Worm (Caenorhabditis elegans): ENCODE data around the gene phf-15.
"Not testable (repeated sequence)": the region's sequence is repeated elsewhere in the genome, so short reads cannot be mapped to it uniquely, and the experiment has no call there.

The phf-15 gene

DNA sequence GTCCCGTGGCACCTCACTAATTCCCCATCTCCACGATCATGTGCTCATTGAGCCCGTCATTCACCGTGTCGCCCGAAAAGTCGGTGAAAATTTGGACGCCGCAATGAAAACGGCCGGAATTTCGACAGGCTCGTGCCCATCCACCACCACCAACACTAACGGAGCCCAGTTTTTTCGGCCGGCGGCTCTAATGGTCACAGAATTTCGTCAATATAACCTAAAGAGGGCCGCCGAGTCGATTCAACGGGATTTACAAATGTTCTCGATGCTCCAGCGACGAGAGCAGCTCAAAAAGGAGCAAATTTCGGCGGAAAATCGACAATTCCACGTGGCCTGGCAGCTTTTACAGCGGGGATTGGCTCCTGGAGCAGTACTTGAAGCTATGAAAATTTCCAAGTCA, 6.8 kb downstream of the phf-15 start:
- TF ChIP-seq nhr-11 (tag; optimal IDR thresholded peaks at IDR 0.05) (no peak), lin-13 (GFP tag; optimal IDR thresholded peaks at IDR 0.05) (no peak), unc-62 (GFP tag; optimal IDR thresholded peaks at IDR 0.05) (no peak), nhr-10 (tag; optimal IDR thresholded peaks at IDR 0.05) (no peak), C34F6.9 (tag; optimal IDR thresholded peaks at IDR 0.05) (no peak), zag-1 (tag; optimal IDR thresholded peaks at IDR 0.05) (no peak), ama-1 (optimal IDR thresholded peaks at IDR 0.05) (no peak)

DNA sequence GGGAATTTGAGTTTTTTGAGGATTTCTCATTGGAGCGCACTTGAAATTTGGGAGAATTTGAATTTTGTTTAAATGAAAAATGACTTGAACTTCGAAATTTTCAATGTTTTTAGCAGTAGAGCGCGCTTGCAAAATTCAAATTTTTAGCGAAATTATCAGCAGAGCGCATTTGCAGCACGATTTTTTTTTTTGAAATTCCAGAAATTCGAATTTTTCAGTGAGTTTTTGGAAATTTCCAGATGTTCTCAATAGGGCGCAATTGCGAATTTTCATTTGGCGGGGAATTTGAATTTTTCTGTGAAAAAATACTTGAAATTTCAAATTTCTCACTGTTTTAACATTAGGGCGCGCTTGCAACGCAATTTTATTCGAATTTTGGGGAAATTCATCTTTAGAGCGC, 9.1 kb downstream of the phf-15 start:
- no peak for TF ChIP-seq unc-62 (GFP tag; optimal IDR thresholded peaks at IDR 0.05)
- no peak for TF ChIP-seq sma-9 (GFP tag; optimal IDR thresholded peaks at IDR 0.05)
- TF ChIP-seq sma-9 (tag; optimal IDR thresholded peaks at IDR 0.05) = no peak
- TF ChIP-seq gmeb-1 (tag; optimal IDR thresholded peaks at IDR 0.05) = no peak
- no peak for TF ChIP-seq lin-13 (GFP tag; optimal IDR thresholded peaks at IDR 0.05)

DNA sequence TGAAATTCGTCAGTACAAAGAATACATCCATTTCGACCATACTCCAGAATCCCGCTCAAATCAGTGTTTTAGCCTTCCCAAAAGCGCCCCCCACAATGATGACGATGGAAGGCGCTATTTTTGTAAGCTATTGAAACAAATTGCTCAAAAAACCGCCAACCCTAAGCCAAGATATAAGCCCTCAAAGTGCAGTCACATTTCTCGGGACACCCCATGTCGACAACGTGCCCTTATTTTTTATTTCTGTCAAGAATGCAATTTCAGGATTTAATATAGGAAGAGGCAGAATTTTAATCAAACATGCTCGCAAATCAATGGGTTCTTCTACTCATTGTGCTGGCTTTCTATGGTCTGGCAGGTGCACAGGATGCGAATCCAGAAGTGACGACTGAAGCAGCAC, 10.1 kb downstream of the phf-15 start, which contains the start of gene Y53G8AR.1:
Y53G8AR.1 (plus strand) TSS at position 301 of the 400 bp plus-strand sequence.
- not testable (repeated sequence) for TF ChIP-seq F13H6.1, ztf-11, ztf-4 (tag; optimal IDR thresholded peaks at IDR 0.05)

DNA sequence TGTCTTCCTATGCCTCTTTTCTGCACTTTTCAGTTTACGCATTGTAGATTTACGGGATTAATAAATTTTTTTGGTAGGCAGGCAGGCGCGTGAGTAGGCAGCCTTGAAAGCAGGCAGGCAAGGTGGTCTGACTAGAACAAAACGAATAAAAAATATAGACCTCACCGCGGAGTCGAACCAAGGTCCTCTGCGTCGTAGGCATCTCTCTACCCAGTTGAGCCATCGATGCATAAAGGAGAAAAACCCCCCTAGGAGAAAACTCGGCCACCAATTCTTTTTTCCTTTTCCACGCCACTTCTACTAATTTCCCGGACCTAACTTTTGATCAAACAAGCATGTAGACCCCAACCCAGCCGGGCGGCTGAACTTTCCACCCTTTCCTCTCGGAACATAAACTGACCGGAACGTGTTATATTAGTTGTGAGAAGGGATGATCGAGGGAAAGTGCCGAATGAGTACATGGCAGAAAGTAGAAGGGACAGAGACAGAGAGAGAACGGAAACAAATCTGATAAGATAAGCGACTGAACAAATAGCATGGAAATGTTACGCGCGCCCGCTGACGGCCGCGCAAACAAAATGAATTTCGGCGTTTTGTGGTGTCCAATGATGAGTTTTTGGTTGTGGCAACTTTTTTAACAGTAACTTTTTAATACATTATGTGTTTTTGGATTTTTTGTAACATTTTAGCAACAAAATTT, 16.8 kb downstream of the phf-15 start:
- TF ChIP-seq fos-1 (tag; optimal IDR thresholded peaks at IDR 0.05) = peak; percentile 86
- TF ChIP-seq blmp-1 (tag; optimal IDR thresholded peaks at IDR 0.05; ENCODE audit: insufficient read depth) = peak; percentile 19
- TF ChIP-seq nhr-21 (tag; optimal IDR thresholded peaks at IDR 0.05) = peak; percentile 32
- TF ChIP-seq F13H6.1 (tag; optimal IDR thresholded peaks at IDR 0.05) = peak; percentile 15
- TF ChIP-seq zag-1 (tag; optimal IDR thresholded peaks at IDR 0.05) = no peak
- no peak for TF ChIP-seq nhr-11 (tag; optimal IDR thresholded peaks at IDR 0.05)
- TF ChIP-seq sma-9 (GFP tag; optimal IDR thresholded peaks at IDR 0.05) = peak; percentile 73
- TF ChIP-seq sma-9 (tag; optimal IDR thresholded peaks at IDR 0.05) = no peak
- peak; percentile 37 for TF ChIP-seq sma-3 (GFP tag; optimal IDR thresholded peaks at IDR 0.05)

DNA sequence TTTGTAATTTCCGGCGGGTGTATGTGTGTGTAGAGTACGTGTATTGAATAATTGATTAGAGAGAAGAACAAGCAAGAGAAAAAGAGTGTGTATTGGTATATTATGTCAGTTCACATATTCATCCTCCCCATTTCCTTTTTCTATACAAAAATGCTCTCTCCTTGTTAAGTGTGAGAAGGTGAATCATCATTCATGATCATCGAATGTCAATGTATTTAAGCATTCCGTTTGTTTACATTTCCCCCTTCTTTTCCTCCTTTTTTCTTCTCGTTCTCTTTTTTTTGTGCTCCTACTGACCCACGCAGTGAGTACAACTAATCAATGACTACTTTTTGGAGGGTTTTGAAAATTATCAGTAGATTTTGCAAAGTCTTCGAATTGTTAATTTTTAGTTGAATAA, 20.8 kb downstream of the phf-15 start:
- TF ChIP-seq ZK546.5 (tag; optimal IDR thresholded peaks at IDR 0.05) (no peak), Y55F3AM.14 (GFP tag; optimal IDR thresholded peaks at IDR 0.05) (no peak), mab-5 (tag; optimal IDR thresholded peaks at IDR 0.05) (no peak), peb-1 (tag; optimal IDR thresholded peaks at IDR 0.05) (no peak), sma-9 (GFP tag; optimal IDR thresholded peaks at IDR 0.05) (no peak), sma-9 (tag; optimal IDR thresholded peaks at IDR 0.05) (no peak), fos-1 (tag; optimal IDR thresholded peaks at IDR 0.05) (peak; percentile 86), blmp-1 (tag; optimal IDR thresholded peaks at IDR 0.05; ENCODE audit: insufficient read depth) (no peak), nhr-6 (tag; optimal IDR thresholded peaks at IDR 0.05) (no peak), egl-27 (tag; optimal IDR thresholded peaks at IDR 0.05) (no peak)

DNA sequence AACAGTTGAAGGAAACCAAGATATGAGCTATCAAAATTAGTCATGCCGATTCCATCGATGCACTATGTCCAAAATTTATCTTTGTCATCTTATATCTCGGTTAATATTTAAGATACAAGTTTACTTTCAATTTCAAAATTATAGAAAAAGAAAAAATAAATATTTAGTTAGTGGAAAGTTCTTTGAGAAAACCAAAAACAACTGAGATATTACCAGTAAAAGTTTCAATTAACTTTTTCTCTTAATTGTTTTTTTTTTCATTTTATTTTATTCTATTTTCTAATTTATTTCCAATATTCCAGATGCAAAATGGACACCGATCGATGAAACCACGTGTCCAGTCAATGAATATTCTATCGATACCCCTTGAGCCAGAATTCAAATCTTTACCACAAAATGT, 21.9 kb downstream of the phf-15 start, which contains the start of gene gei-1:
gei-1 (plus strand) TSS at position 301 of the 400 bp plus-strand sequence.
- no peak for TF ChIP-seq dmd-4 (tag; optimal IDR thresholded peaks at IDR 0.05)
- TF ChIP-seq ztf-11 (tag; optimal IDR thresholded peaks at IDR 0.05) = no peak
- TF ChIP-seq ztf-1 (GFP tag; conservative IDR thresholded peaks at IDR 0.05) = no peak
- TF ChIP-seq ZK546.5 (tag; optimal IDR thresholded peaks at IDR 0.05) = no peak
- no peak for TF ChIP-seq zag-1 (tag; optimal IDR thresholded peaks at IDR 0.05)
- no peak for TF ChIP-seq gmeb-1 (tag; optimal IDR thresholded peaks at IDR 0.05)
- no peak for TF ChIP-seq sma-3 (GFP tag; optimal IDR thresholded peaks at IDR 0.05)
- no peak for TF ChIP-seq unc-39 (tag; optimal IDR thresholded peaks at IDR 0.05)
- TF ChIP-seq mbf-1 (tag; optimal IDR thresholded peaks at IDR 0.05) = no peak

DNA sequence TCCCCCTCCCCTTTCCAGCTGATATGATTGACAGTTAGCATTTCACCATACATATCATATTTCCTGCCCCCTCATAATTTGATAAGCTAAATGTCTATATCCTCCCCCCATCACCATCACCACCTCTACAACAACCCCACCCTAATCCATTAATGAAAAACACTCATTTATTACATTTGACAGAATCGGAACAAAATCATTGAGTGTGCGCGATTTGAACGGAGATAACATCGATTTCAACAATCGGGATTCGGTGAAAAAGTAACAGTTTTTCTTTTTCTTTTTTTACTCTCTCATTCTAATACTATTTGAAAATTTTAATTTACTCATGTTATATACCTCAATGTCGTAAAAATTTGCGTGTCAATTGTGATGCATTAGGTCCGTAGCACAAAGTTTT, 23.2 kb downstream of the phf-15 start:
- TF ChIP-seq nhr-23 (tag; optimal IDR thresholded peaks at IDR 0.05) = no peak
- TF ChIP-seq blmp-1 (tag; optimal IDR thresholded peaks at IDR 0.05; ENCODE audit: insufficient read depth) = no peak
- no peak for TF ChIP-seq unc-62 (GFP tag; optimal IDR thresholded peaks at IDR 0.05)
- TF ChIP-seq C34F6.9 (tag; optimal IDR thresholded peaks at IDR 0.05) = no peak
- TF ChIP-seq nhr-10 (tag; optimal IDR thresholded peaks at IDR 0.05) = no peak
- TF ChIP-seq nhr-6 (tag; optimal IDR thresholded peaks at IDR 0.05) = no peak
- TF ChIP-seq ztf-4 (tag; optimal IDR thresholded peaks at IDR 0.05) = no peak
- no peak for TF ChIP-seq lin-13 (GFP tag; optimal IDR thresholded peaks at IDR 0.05)
- no peak for TF ChIP-seq mab-5 (tag; optimal IDR thresholded peaks at IDR 0.05)
- TF ChIP-seq egl-27 (tag; optimal IDR thresholded peaks at IDR 0.05) = no peak
- TF ChIP-seq lin-11 (tag; optimal IDR thresholded peaks at IDR 0.05) = no peak
- TF ChIP-seq fos-1 (tag; optimal IDR thresholded peaks at IDR 0.05) = no peak
- no peak for TF ChIP-seq nhr-129 (tag; optimal IDR thresholded peaks at IDR 0.05)
- no peak for TF ChIP-seq ceh-16 (tag; optimal IDR thresholded peaks at IDR 0.05)
- no peak for TF ChIP-seq gmeb-1 (tag; optimal IDR thresholded peaks at IDR 0.05)
- no peak for TF ChIP-seq ama-1 (optimal IDR thresholded peaks at IDR 0.05)

Measured in whole organism, L2 larva.